Worm (Caenorhabditis elegans): ENCODE results near the gene sap-140.

The sap-140 gene

DNA sequence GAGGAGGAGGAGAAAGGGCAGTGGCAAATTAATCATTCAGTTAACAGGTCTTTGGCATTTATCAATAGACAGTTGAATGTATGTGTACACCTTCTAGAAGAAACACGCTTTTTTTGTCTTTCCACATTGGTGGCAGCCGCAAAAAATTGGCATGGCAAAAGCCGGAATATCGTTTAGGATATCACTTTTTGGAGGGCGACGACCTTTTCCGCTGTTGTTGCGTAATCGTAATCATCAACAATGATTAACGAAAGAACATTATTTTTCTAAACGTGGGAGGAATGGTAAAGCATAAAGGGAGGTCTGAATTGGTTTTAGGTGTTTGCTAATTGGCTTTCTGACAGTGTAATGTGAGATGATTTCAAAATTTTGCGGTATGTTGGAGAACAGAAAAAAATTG, 7.6 kb upstream of the sap-140 start:
- TF ChIP-seq ztf-26 (tag; optimal IDR thresholded peaks at IDR 0.05) (no peak), dpl-1 (GFP tag; optimal IDR thresholded peaks at IDR 0.05) (no peak), ceh-40 (GFP tag; IDR thresholded peaks at IDR 0.05) (no peak), nfya-1 (tag; optimal IDR thresholded peaks at IDR 0.05; ENCODE audit: borderline replicate concordance, insufficient read depth) (no peak), B0019.2 (GFP tag; conservative IDR thresholded peaks at IDR 0.05) (no peak), dpff-1 (tag; optimal IDR thresholded peaks at IDR 0.05) (no peak), F57C9.4 (tag; optimal IDR thresholded peaks at IDR 0.05) (no peak), ztf-25 (GFP tag; IDR thresholded peaks at IDR 0.05) (no peak), Y53G8AR.9 (GFP tag; conservative IDR thresholded peaks at IDR 0.05) (no peak), nhr-90 (tag; optimal IDR thresholded peaks at IDR 0.05) (no peak), tlf-1 (GFP tag; optimal IDR thresholded peaks at IDR 0.05) (no peak), aptf-2 (GFP tag; conservative IDR thresholded peaks at IDR 0.05) (no peak), rpc-1 (optimal IDR thresholded peaks at IDR 0.05) (no peak), rpc-1 (tag; optimal IDR thresholded peaks at IDR 0.05) (no peak), egrh-3 (GFP tag; IDR thresholded peaks at IDR 0.05) (no peak), zim-3 (tag; optimal IDR thresholded peaks at IDR 0.05) (no peak), ztf-22 (GFP tag; optimal IDR thresholded peaks at IDR 0.05) (no peak), sdz-38 (tag; optimal IDR thresholded peaks at IDR 0.05) (no peak)

ce11 chrIII:7494850-7495314, 4.7 kb upstream of the sap-140 start:
- TF ChIP-seq F57C9.4 (tag; optimal IDR thresholded peaks at IDR 0.05) (no peak), pha-4 (tag; optimal IDR thresholded peaks at IDR 0.05) (no peak), ZK185.1 (tag; optimal IDR thresholded peaks at IDR 0.05; ENCODE audit: poor library complexity, severe bottlenecking) (no peak), attf-5 (GFP tag; optimal IDR thresholded peaks at IDR 0.05) (peak; percentile 11), rec-8 (tag; optimal IDR thresholded peaks at IDR 0.05) (peak; percentile 6 to 50), mcd-1 (GFP tag; IDR thresholded peaks at IDR 0.05) (peak; percentile 47), hmg-20 (GFP tag; IDR thresholded peaks at IDR 0.05) (peak; percentile 37; the same call in 1 of the 2 replicates), hrde-1 (tag; optimal IDR thresholded peaks at IDR 0.05; ENCODE audit: borderline replicate concordance) (peak; percentile 97), die-1 (tag; optimal IDR thresholded peaks at IDR 0.05) (peak; percentile 30), chd-7 (tag; optimal IDR thresholded peaks at IDR 0.05) (peak; percentile 90), pbrm-1 (GFP tag; IDR thresholded peaks at IDR 0.05) (peak; percentile 27; the same call in 1 of the 2 replicates), aptf-3 (GFP tag; IDR thresholded peaks at IDR 0.05) (0 out of 2 replicates have a peak, but pooled peaks have one; percentile 7), ceh-40 (GFP tag; IDR thresholded peaks at IDR 0.05) (0 out of 2 replicates have a peak, but pooled peaks have one; percentile 38), ceh-27 (GFP tag; optimal IDR thresholded peaks at IDR 0.05) (peak; percentile 36), ztf-18 (tag; optimal IDR thresholded peaks at IDR 0.05) (no peak), him-1 (tag; optimal IDR thresholded peaks at IDR 0.05) (peak; percentile 52), nhr-90 (tag; optimal IDR thresholded peaks at IDR 0.05) (no peak), F22D6.2 (tag; optimal IDR thresholded peaks at IDR 0.05) (no peak), tlf-1 (GFP tag; optimal IDR thresholded peaks at IDR 0.05) (peak; percentile 73), mes-4 (tag; optimal IDR thresholded peaks at IDR 0.05) (no peak), attf-6 (GFP tag; IDR thresholded peaks at IDR 0.05) (peak; percentile 75), repo-1 (tag; optimal IDR thresholded peaks at IDR 0.05) (peak; percentile 69), lsy-27 (tag; optimal IDR thresholded peaks at IDR 0.05; ENCODE audit: borderline replicate concordance, insufficient read depth) (no peak), Y67H2A.10 (GFP tag; conservative IDR thresholded peaks at IDR 0.05) (no peak), ceh-91 (GFP tag; IDR thresholded peaks at IDR 0.05) (no peak), ceh-100 (GFP tag; IDR thresholded peaks at IDR 0.05) (peak; percentile 59; the same call in 1 of the 2 replicates), ets-4 (GFP tag; optimal IDR thresholded peaks at IDR 0.05) (no peak), sea-2 (GFP tag; IDR thresholded peaks at IDR 0.05) (no peak), hlh-12 (tag; optimal IDR thresholded peaks at IDR 0.05) (peak; percentile 44), ztf-22 (GFP tag; optimal IDR thresholded peaks at IDR 0.05) (no peak), rpc-1 (optimal IDR thresholded peaks at IDR 0.05) (no peak), rpc-1 (tag; optimal IDR thresholded peaks at IDR 0.05) (no peak), C17E4.6 (GFP tag; IDR thresholded peaks at IDR 0.05) (peak; percentile 21; the same call in 1 of the 2 replicates), attf-3 (GFP tag; conservative IDR thresholded peaks at IDR 0.05) (no peak), F57A8.1 (GFP tag; optimal IDR thresholded peaks at IDR 0.05) (no peak), F10E7.11 (tag; optimal IDR thresholded peaks at IDR 0.05) (peak; percentile 89)
